Fruit fly (Drosophila melanogaster) whole organism, wandering third instar larva: ENCODE measurements around the gene CG1271.

Source experiments
- Abd-B ChIP-seq: fragments of >200 bp; optimal IDR thresholded peaks from 2 replicates; lab custom pipeline; 2017; ENCODE audit warnings: missing biosample characterization, missing genetic modification characterization
- CG32264 ChIP-seq: fragments of 200-800 bp; sonication (Bioruptor generic); optimal IDR thresholded peaks from 2 replicates; lab custom pipeline; 2016; ENCODE audit warnings: missing biosample characterization, missing genetic modification characterization
- CG9705 ChIP-seq: fragments of 200-800 bp; sonication (Bioruptor generic); optimal IDR thresholded peaks from 2 replicates; lab custom pipeline; 2018; ENCODE audit warnings: missing biosample characterization, mild to moderate bottlenecking, missing genetic modification characterization
- CrebA ChIP-seq: fragments of 200-800 bp; sonication (Bioruptor generic); optimal IDR thresholded peaks from 2 replicates; lab custom pipeline; 2016; ENCODE audit warnings: missing biosample characterization, mild to moderate bottlenecking, missing genetic modification characterization, borderline replicate concordance
- Dfd ChIP-seq: fragments of >200 bp; optimal IDR thresholded peaks from 2 replicates; lab custom pipeline; 2017; ENCODE audit warnings: missing biosample characterization, missing genetic modification characterization
- Dif ChIP-seq: fragments of 200-275, 200-300 bp; sonication (Bioruptor generic); optimal IDR thresholded peaks from 2 replicates; lab custom pipeline; 2018; ENCODE audit warnings: missing biosample characterization, missing genetic modification characterization; ENCODE audit not compliant: partially characterized antibody
- HLH106 ChIP-seq: fragments of 200-800 bp; optimal IDR thresholded peaks from 3 replicates; lab custom pipeline; 2019; ENCODE audit warnings: missing biosample characterization, mild to moderate bottlenecking, missing genetic modification characterization, moderate library complexity
- Hnf4 ChIP-seq: fragments of 200-800 bp; sonication (Bioruptor generic); optimal IDR thresholded peaks from 2 replicates; lab custom pipeline; 2016; ENCODE audit warnings: missing biosample characterization, mild to moderate bottlenecking, missing genetic modification characterization
- Hr83 ChIP-seq: fragments of 200-300 bp; sonication (Bioruptor generic); optimal IDR thresholded peaks from 2 replicates; lab custom pipeline; 2016; ENCODE audit warnings: missing biosample characterization, mild to moderate bottlenecking, missing genetic modification characterization, moderate library complexity; ENCODE audit not compliant: poor library complexity, severe bottlenecking
- Jra ChIP-seq: sonication (Bioruptor generic); optimal IDR thresholded peaks from 2 replicates; lab custom pipeline; 2016; ENCODE audit warnings: missing biosample characterization, missing genetic modification characterization
- Mio ChIP-seq: sonication (Bioruptor generic); optimal IDR thresholded peaks from 2 replicates; lab custom pipeline; 2016; ENCODE audit warnings: missing biosample characterization, missing genetic modification characterization
- Myc ChIP-seq: fragments of >200 bp; optimal IDR thresholded peaks from 2 replicates; lab custom pipeline; 2017
- N ChIP-seq: fragments of >200 bp; optimal IDR thresholded peaks from 2 replicates; lab custom pipeline; 2018; ENCODE audit warnings: missing biosample characterization, missing external identifiers, missing genetic modification characterization
- OdsH ChIP-seq: fragments of 200-800 bp; sonication (Bioruptor generic); optimal IDR thresholded peaks from 2 replicates; lab custom pipeline; 2016; ENCODE audit warnings: missing biosample characterization, mild to moderate bottlenecking, missing genetic modification characterization
- Rel ChIP-seq, 2 experiments: fragments of 200-800 bp; sonication (Bioruptor generic) in 1 of 2; optimal IDR thresholded peaks; 2 replicates in 1 of 2; 3 replicates in 1 of 2; lab custom pipeline; 2016 to 2019; ENCODE audit warnings: mild to moderate bottlenecking in 2 of 2, missing biosample characterization in 2 of 2, missing genetic modification characterization in 2 of 2, moderate library complexity in 1 of 2
- Sp1 ChIP-seq: fragments of 200-800 bp; sonication (Bioruptor generic); optimal IDR thresholded peaks from 3 replicates; lab custom pipeline; 2019; ENCODE audit warnings: missing biosample characterization, mild to moderate bottlenecking, missing genetic modification characterization, moderate library complexity
- Vsx2 ChIP-seq: fragments of 200-300, 225-300 bp; sonication (Bioruptor generic); optimal IDR thresholded peaks from 2 replicates; lab custom pipeline; 2018; ENCODE audit warnings: missing biosample characterization, missing genetic modification characterization; ENCODE audit not compliant: partially characterized antibody
- br ChIP-seq: fragments of 200-800 bp; sonication (Bioruptor generic); optimal IDR thresholded peaks from 2 replicates; lab custom pipeline; 2016; ENCODE audit warnings: missing biosample characterization, missing genetic modification characterization
- brk ChIP-seq: fragments of 200-800 bp; sonication (Bioruptor generic); optimal IDR thresholded peaks from 2 replicates; lab custom pipeline; 2016; ENCODE audit warnings: missing biosample characterization, mild to moderate bottlenecking, missing genetic modification characterization
- dl ChIP-seq, 2 experiments: fragments of 175-275, 200-275 bp in 1 of 2; fragments of 200-275 bp in 1 of 2; sonication (Bioruptor generic); optimal IDR thresholded peaks; lab custom pipeline; 2018; ENCODE audit warnings: mild to moderate bottlenecking in 2 of 2, missing biosample characterization in 2 of 2, missing genetic modification characterization in 2 of 2, moderate library complexity in 2 of 2; ENCODE audit not compliant: partially characterized antibody in 2 of 2, insufficient read depth in 1 of 2
- dmrt93B ChIP-seq: fragments of 200-800 bp; sonication (Bioruptor generic); optimal IDR thresholded peaks from 2 replicates; lab custom pipeline; 2018; ENCODE audit warnings: missing biosample characterization, mild to moderate bottlenecking, missing genetic modification characterization
- dsf ChIP-seq: sonication (Bioruptor generic); optimal IDR thresholded peaks from 2 replicates; lab custom pipeline; 2016; ENCODE audit warnings: missing biosample characterization, missing genetic modification characterization, borderline replicate concordance
- ey ChIP-seq: fragments of 200-800 bp; sonication (Bioruptor generic); optimal IDR thresholded peaks from 2 replicates; lab custom pipeline; 2016; ENCODE audit warnings: missing biosample characterization, missing genetic modification characterization
- foxo ChIP-seq, 2 experiments: fragments of 200-800 bp; sonication (Bioruptor generic); optimal IDR thresholded peaks; 2 replicates in 1 of 2; 3 replicates in 1 of 2; lab custom pipeline; 2016 to 2017; ENCODE audit warnings: missing biosample characterization in 2 of 2, missing genetic modification characterization in 2 of 2
- fru ChIP-seq: fragments of 200-800 bp; sonication (Bioruptor generic); optimal IDR thresholded peaks from 3 replicates; lab custom pipeline; 2016; ENCODE audit warnings: missing biosample characterization, mild to moderate bottlenecking, missing genetic modification characterization
- h ChIP-seq: fragments of 200-800 bp; sonication (Bioruptor generic); optimal IDR thresholded peaks from 3 replicates; lab custom pipeline; 2016; ENCODE audit warnings: missing biosample characterization, mild to moderate bottlenecking, missing genetic modification characterization
- jim ChIP-seq: fragments of 175-275, 200-325 bp; sonication (Bioruptor generic); optimal IDR thresholded peaks from 2 replicates; lab custom pipeline; 2016; ENCODE audit warnings: missing biosample characterization, mild to moderate bottlenecking, missing genetic modification characterization
- lola ChIP-seq: fragments of >200 bp; optimal IDR thresholded peaks from 2 replicates; lab custom pipeline; 2017; ENCODE audit warnings: missing biosample characterization, missing genetic modification characterization
- psq ChIP-seq: fragments of 200-800 bp; sonication (Bioruptor generic); optimal IDR thresholded peaks from 3 replicates; lab custom pipeline; 2017; ENCODE audit warnings: missing biosample characterization, mild to moderate bottlenecking, missing genetic modification characterization, moderate library complexity
- rgr ChIP-seq: fragments of 200-800 bp; sonication (Bioruptor generic); optimal IDR thresholded peaks from 3 replicates; lab custom pipeline; 2016; ENCODE audit warnings: missing biosample characterization, mild to moderate bottlenecking, missing genetic modification characterization
- sage ChIP-seq: fragments of 200-800 bp; sonication (Bioruptor generic); optimal IDR thresholded peaks from 2 replicates; lab custom pipeline; 2016; ENCODE audit warnings: missing biosample characterization, mild to moderate bottlenecking, missing genetic modification characterization
- sv ChIP-seq: fragments of 200-800 bp; sonication (Bioruptor generic); optimal IDR thresholded peaks from 3 replicates; lab custom pipeline; 2016; ENCODE audit warnings: missing biosample characterization, missing genetic modification characterization
- woc ChIP-seq: sonication (Bioruptor generic); optimal IDR thresholded peaks from 2 replicates; lab custom pipeline; 2016; ENCODE audit warnings: missing biosample characterization, mild to moderate bottlenecking, missing genetic modification characterization

The CG1271 gene

dm6 chr3L:3015969-3016368, 36.3 kb upstream of the CG1271 start, which contains the start of gene CG32488:
TSS of gene CG32488 (minus strand) at chr3L:3016069.
- no peak for TF ChIP-seq CG9705

dm6 chr3L:3017156-3017555, 35.2 kb upstream of the CG1271 start, which contains the start of gene CG32487:
TSS of gene CG32487 (minus strand) at chr3L:3017256.
- TF ChIP-seq Dfd (no peak), woc (GFP tag; lab: Kevin White, UChicago) (no peak)

dm6 chr3L:3026421-3026820, 25.9 kb upstream of the CG1271 start, which contains the start of gene aly:
TSS of gene aly (minus strand) at chr3L:3026521.
- TF ChIP-seq Abd-B (no peak), woc (GFP tag; lab: Kevin White, UChicago) (no peak), foxo (GFP tag; optimal IDR thresholded peaks at IDR 0.05; lab: Kevin White, UChicago) (no peak), psq (no peak), sv (no peak), HLH106 (no peak), brk (GFP tag; lab: Kevin White, UChicago) (no peak), CG9705 (no peak), Dif (GFP tag; lab: Kevin White, UChicago) (no peak), dsf (GFP tag; lab: Kevin White, UChicago) (no peak), Sp1 (GFP tag; lab: Kevin White, UChicago) (no peak), br (GFP tag; lab: Kevin White, UChicago) (no peak), Myc (lab: Kevin White, UChicago) (no peak), Hr83 (GFP tag; lab: Kevin White, UChicago) (no peak), Rel (GFP tag; optimal IDR thresholded peaks at IDR 0.05; lab: Kevin White, UChicago) (no peak), Rel (tag; optimal IDR thresholded peaks at IDR 0.05; lab: Kevin White, UChicago) (no peak), Hnf4 (GFP tag; lab: Kevin White, UChicago) (no peak)
- TF ChIP-seq, all 38 proteins: peak for 0

dm6 chr3L:3034779-3035643, 17.3 kb upstream of the CG1271 start, which contains the start of gene CG2162:
TSS of gene CG2162 (plus strand) at chr3L:3035196.
- no peak for TF ChIP-seq Rel (GFP tag; optimal IDR thresholded peaks at IDR 0.05; lab: Kevin White, UChicago)
- TF ChIP-seq Rel (tag; optimal IDR thresholded peaks at IDR 0.05; lab: Kevin White, UChicago), result peak; percentile 23
- TF ChIP-seq OdsH (GFP tag; lab: Kevin White, UChicago), result peak; percentile 7
- no peak for TF ChIP-seq ey
- TF ChIP-seq CG32264 (GFP tag; lab: Kevin White, UChicago), result no peak
- no peak for TF ChIP-seq lola
- no peak for TF ChIP-seq sv
- peak; percentile 81 for TF ChIP-seq N (GFP tag; lab: Kevin White, UChicago)
- no peak for TF ChIP-seq psq
- peak; percentile 9 for TF ChIP-seq h (GFP tag; lab: Kevin White, UChicago)
- TF ChIP-seq, all 38 proteins: peak for 4

- no peak for TF ChIP-seq Mio
- TF ChIP-seq Sp1 (GFP tag; lab: Kevin White, UChicago), result peak; percentile 76
- peak; percentile 71 for TF ChIP-seq sv
- peak; percentile 10 for TF ChIP-seq CG32264 (GFP tag; lab: Kevin White, UChicago)
- no peak for TF ChIP-seq Rel (GFP tag; optimal IDR thresholded peaks at IDR 0.05; lab: Kevin White, UChicago)
- TF ChIP-seq Rel (tag; optimal IDR thresholded peaks at IDR 0.05; lab: Kevin White, UChicago), result peak; percentile 27
- peak; percentile 33 for TF ChIP-seq dmrt93B (GFP tag; lab: Kevin White, UChicago)
- no peak for TF ChIP-seq Vsx2 (GFP tag; lab: Kevin White, UChicago)
- TF ChIP-seq fru (GFP tag; lab: Kevin White, UChicago), result peak; percentile 81
- TF ChIP-seq h (GFP tag; lab: Kevin White, UChicago), result peak; percentile 85
- TF ChIP-seq psq, result peak; percentile 35
- no peak for TF ChIP-seq Hr83 (GFP tag; lab: Kevin White, UChicago)
- TF ChIP-seq foxo (GFP tag; optimal IDR thresholded peaks at IDR 0.05; lab: Kevin White, UChicago), result peak in 1 of 2 experiments; percentile 78
- peak; percentile 4 for TF ChIP-seq Jra
- no peak for TF ChIP-seq Myc (lab: Kevin White, UChicago)
- TF ChIP-seq dsf (GFP tag; lab: Kevin White, UChicago), result no peak
- TF ChIP-seq OdsH (GFP tag; lab: Kevin White, UChicago), result peak; percentile 70
- peak; percentile 74 for TF ChIP-seq ey
- TF ChIP-seq HLH106, result peak; percentile 55
- no peak for TF ChIP-seq dl (GFP tag; optimal IDR thresholded peaks at IDR 0.05; lab: Kevin White, UChicago; ENCODE audit: insufficient read depth in 1 of 2, partially characterized antibody in 2 of 2)
- TF ChIP-seq CG9705, result peak; percentile 52
- TF ChIP-seq Dif (GFP tag; lab: Kevin White, UChicago), result no peak
- peak; percentile 73 for TF ChIP-seq br (GFP tag; lab: Kevin White, UChicago)
- TF ChIP-seq woc (GFP tag; lab: Kevin White, UChicago), result peak; percentile 14
- no peak for TF ChIP-seq CrebA (GFP tag; lab: Kevin White, UChicago)
- peak; percentile 76 for TF ChIP-seq rgr (GFP tag; lab: Kevin White, UChicago)
- TF ChIP-seq jim, result no peak
- no peak for TF ChIP-seq sage (GFP tag; lab: Kevin White, UChicago)
- TF ChIP-seq lola, result no peak
Observed at dm6 chr3L:3035769-3036583, 16.3 kb upstream of the CG1271 start.
